Worm (Caenorhabditis elegans): Measurements from ENCODE around the gene nex-2.

Gene nex-2

DNA sequence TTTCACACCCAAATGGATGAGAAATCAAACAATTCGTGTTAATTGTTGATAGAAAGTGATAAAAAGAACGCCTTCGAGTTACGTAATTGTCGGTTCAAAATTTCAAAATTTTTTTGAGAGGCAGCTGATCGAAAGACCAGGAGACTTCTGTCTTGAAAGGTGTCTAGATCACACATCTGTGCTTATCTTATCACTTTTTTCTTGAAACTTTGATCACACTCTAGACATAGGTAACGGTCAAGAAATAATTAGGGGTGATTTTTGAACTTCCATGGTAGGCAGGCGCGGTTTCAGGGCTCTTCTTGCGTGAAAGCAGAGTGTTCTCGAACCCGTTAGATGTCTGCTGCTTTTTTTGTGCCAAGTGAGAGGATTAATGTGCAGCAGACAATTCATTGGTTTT is 36.9 kb downstream of the nex-2 start:
- peak; percentile 3 for TF ChIP-seq lin-40 (tag; optimal IDR thresholded peaks at IDR 0.05)
- no peak for TF ChIP-seq snpc-4 (GFP tag; optimal IDR thresholded peaks at IDR 0.05)
- TF ChIP-seq snpc-4 (tag; optimal IDR thresholded peaks at IDR 0.05): peak in 1 of 4 experiments; percentile 23
- TF ChIP-seq tlf-1 (GFP tag; optimal IDR thresholded peaks at IDR 0.05): no peak
- 0 out of 2 replicates have a peak, but pooled peaks have one; percentile 8 for TF ChIP-seq lin-26 (GFP tag; IDR thresholded peaks at IDR 0.05)

DNA sequence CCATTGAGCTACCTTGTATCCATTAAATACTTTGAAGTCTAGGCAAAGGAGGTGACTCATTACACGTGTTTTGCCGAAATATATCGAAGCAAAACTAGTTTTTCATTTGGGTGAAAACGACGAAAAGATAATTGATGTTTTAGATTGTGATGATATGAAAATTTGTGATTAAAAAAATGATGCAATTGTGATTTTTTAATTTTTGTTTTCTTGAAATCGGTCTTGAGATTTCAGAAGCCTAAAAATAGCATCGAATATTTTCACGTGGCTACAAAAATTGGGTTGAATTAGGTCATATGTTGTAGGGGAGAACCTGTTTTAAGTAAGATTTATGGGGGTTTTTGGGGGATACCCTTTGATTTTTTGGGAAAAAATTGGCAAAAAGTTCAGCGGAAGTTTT is 39.7 kb downstream of the nex-2 start:
- TF ChIP-seq ama-1 (optimal IDR thresholded peaks at IDR 0.05) (no peak), ama-1 (GFP tag; optimal IDR thresholded peaks at IDR 0.05) (no peak), ztf-26 (tag; optimal IDR thresholded peaks at IDR 0.05) (peak; percentile 24), dpff-1 (tag; optimal IDR thresholded peaks at IDR 0.05) (no peak), somi-1 (GFP tag; optimal IDR thresholded peaks at IDR 0.05) (peak; percentile 57), F57C9.4 (tag; optimal IDR thresholded peaks at IDR 0.05) (no peak), attf-5 (GFP tag; optimal IDR thresholded peaks at IDR 0.05) (no peak)

DNA sequence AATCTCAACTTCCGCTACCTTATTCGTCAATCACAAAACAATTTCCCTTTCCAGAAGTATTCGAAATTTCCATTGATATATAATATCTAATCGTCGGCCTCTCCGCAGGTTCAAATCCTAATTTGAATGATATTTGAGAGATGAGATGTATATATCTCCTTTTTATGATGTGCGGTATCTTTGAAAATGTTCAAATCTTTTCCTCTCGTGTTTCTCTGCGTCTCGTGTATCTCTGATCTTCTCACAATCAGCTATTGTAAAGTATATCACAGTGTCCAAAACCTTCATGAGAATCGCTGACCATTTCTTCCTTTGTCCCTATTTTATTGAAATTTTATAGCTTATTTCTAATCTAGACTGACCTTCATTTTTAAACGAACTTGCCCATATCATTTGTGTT is 40.4 kb downstream of the nex-2 start:
- TF ChIP-seq ztf-18 (tag; optimal IDR thresholded peaks at IDR 0.05) (no peak), unc-130 (GFP tag; optimal IDR thresholded peaks at IDR 0.05) (no peak), madf-6 (GFP tag; IDR thresholded peaks at IDR 0.05) (no peak), dpff-1 (tag; optimal IDR thresholded peaks at IDR 0.05) (no peak), B0261.1 (tag; optimal IDR thresholded peaks at IDR 0.05) (no peak), C17E4.6 (GFP tag; IDR thresholded peaks at IDR 0.05) (no peak), ceh-79 (tag; optimal IDR thresholded peaks at IDR 0.05) (no peak), hlh-12 (tag; optimal IDR thresholded peaks at IDR 0.05) (no peak), bed-1 (GFP tag; IDR thresholded peaks at IDR 0.05) (no peak), aptf-3 (GFP tag; IDR thresholded peaks at IDR 0.05) (no peak), nhr-80 (tag; optimal IDR thresholded peaks at IDR 0.05) (no peak), pha-4 (tag; optimal IDR thresholded peaks at IDR 0.05) (no peak), nfya-2 (GFP tag; IDR thresholded peaks at IDR 0.05) (no peak), Y79H2A.3 (GFP tag; conservative IDR thresholded peaks at IDR 0.05) (no peak), ceh-40 (GFP tag; IDR thresholded peaks at IDR 0.05) (no peak), F57A8.1 (GFP tag; optimal IDR thresholded peaks at IDR 0.05) (no peak), cebp-2 (GFP tag; IDR thresholded peaks at IDR 0.05) (no peak), snpc-1.3 (tag; optimal IDR thresholded peaks at IDR 0.05; ENCODE audit: insufficient read depth) (no peak), chd-7 (tag; optimal IDR thresholded peaks at IDR 0.05) (no peak)

DNA sequence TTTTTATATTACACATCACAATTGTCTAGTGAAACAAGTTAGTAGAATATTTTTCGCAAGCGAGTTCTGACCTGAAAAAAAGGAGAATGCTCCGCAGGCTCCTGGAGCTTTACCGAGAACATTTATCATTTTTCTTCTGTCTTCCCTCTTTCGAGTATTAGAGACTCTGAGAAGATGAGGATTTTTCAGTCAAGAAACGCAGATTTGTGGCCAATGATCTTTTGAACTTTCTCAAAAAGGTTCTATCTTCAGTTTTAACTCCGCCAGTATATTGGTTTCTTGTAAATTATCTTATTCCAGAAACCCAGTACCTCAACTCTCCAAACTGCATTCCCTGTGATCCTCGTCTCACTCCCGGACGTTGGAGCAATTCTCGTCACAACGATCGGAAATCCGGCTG is 44.6 kb downstream of the nex-2 start, which contains the start of gene K10G9.2:
K10G9.2 (plus strand) TSS at position 301 of the 400 bp plus-strand sequence.
- TF ChIP-seq tbx-9 (tag; optimal IDR thresholded peaks at IDR 0.05; ENCODE audit: borderline replicate concordance): no peak
- TF ChIP-seq nhr-80 (tag; optimal IDR thresholded peaks at IDR 0.05): no peak
- no peak for TF ChIP-seq mel-28 (tag; optimal IDR thresholded peaks at IDR 0.05; ENCODE audit: borderline replicate concordance)
- TF ChIP-seq ets-4 (GFP tag; optimal IDR thresholded peaks at IDR 0.05): no peak
- TF ChIP-seq him-1 (tag; optimal IDR thresholded peaks at IDR 0.05): no peak
- no peak for TF ChIP-seq mxl-1 (tag; optimal IDR thresholded peaks at IDR 0.05)
- no peak for TF ChIP-seq ztf-26 (tag; optimal IDR thresholded peaks at IDR 0.05)
- no peak for TF ChIP-seq Y79H2A.3 (GFP tag; conservative IDR thresholded peaks at IDR 0.05)
- no peak for TF ChIP-seq attf-3 (GFP tag; conservative IDR thresholded peaks at IDR 0.05)
- TF ChIP-seq ceh-91 (GFP tag; IDR thresholded peaks at IDR 0.05): no peak
- no peak for TF ChIP-seq rec-8 (tag; optimal IDR thresholded peaks at IDR 0.05)
- TF ChIP-seq lag-1 (GFP tag; IDR thresholded peaks at IDR 0.05): no peak
- no peak for TF ChIP-seq T26A5.8 (tag; optimal IDR thresholded peaks at IDR 0.05)
- TF ChIP-seq ztf-18 (tag; optimal IDR thresholded peaks at IDR 0.05): no peak
- TF ChIP-seq snpc-1.1 (tag; optimal IDR thresholded peaks at IDR 0.05; ENCODE audit: insufficient read depth): no peak

All from whole organism, young adult.